Fruit fly (Drosophila melanogaster): ENCODE results near the gene scpr-C.

The scpr-C gene

dm6 chr3R:11225220-11225619 is at the start of gene scpr-C:
Gene scpr-C, plus strand, starts transcription at chr3R:11225520.
- TF ChIP-seq CG17801 (GFP tag; optimal IDR thresholded peaks at IDR 0.05; ENCODE audit: partially characterized antibody) = no peak

- no peak for TF ChIP-seq CG17801 (GFP tag; optimal IDR thresholded peaks at IDR 0.05; ENCODE audit: partially characterized antibody)
These were observed 49.5 kb upstream of the scpr-C start for dm6 chr3R:11175777-11176176.

- no peak for TF ChIP-seq CG17801 (GFP tag; optimal IDR thresholded peaks at IDR 0.05; ENCODE audit: partially characterized antibody)
These were observed 47.7 kb upstream of the scpr-C start for dm6 chr3R:11177579-11177978.

- no peak for TF ChIP-seq CG17801 (GFP tag; optimal IDR thresholded peaks at IDR 0.05; ENCODE audit: partially characterized antibody)
These were observed 47.0 kb upstream of the scpr-C start for dm6 chr3R:11178300-11178699.

- TF ChIP-seq CG17801 (GFP tag; optimal IDR thresholded peaks at IDR 0.05; ENCODE audit: partially characterized antibody) = no peak
These were observed 29.5 kb upstream of the scpr-C start, which contains the start of gene CG18577 for dm6 chr3R:11195792-11196191. Gene CG18577, plus strand, starts transcription at chr3R:11196092.

- peak; percentile 83 for TF ChIP-seq CG17801 (GFP tag; optimal IDR thresholded peaks at IDR 0.05; ENCODE audit: partially characterized antibody)
These were observed 28.5 kb upstream of the scpr-C start for dm6 chr3R:11196648-11197388.

dm6 chr3R:11197389-11197716 is 28.0 kb upstream of the scpr-C start, which contains the start of gene cu:
Gene cu, plus strand, starts transcription at chr3R:11197592.
- TF ChIP-seq CG17801 (GFP tag; optimal IDR thresholded peaks at IDR 0.05; ENCODE audit: partially characterized antibody) = no peak

- peak; percentile 37 for TF ChIP-seq CG17801 (GFP tag; optimal IDR thresholded peaks at IDR 0.05; ENCODE audit: partially characterized antibody)
These were observed 27.3 kb upstream of the scpr-C start for dm6 chr3R:11198062-11198472.

dm6 chr3R:11199227-11199835 is 26.0 kb upstream of the scpr-C start:
- no peak for TF ChIP-seq CG17801 (GFP tag; optimal IDR thresholded peaks at IDR 0.05; ENCODE audit: partially characterized antibody)

dm6 chr3R:11200042-11200884 is 25.1 kb upstream of the scpr-C start:
- TF ChIP-seq CG17801 (GFP tag; optimal IDR thresholded peaks at IDR 0.05; ENCODE audit: partially characterized antibody) = no peak

- TF ChIP-seq CG17801 (GFP tag; optimal IDR thresholded peaks at IDR 0.05; ENCODE audit: partially characterized antibody) = no peak
These were observed 24.4 kb upstream of the scpr-C start for dm6 chr3R:11200885-11201421.

- peak; percentile 1 for TF ChIP-seq CG17801 (GFP tag; optimal IDR thresholded peaks at IDR 0.05; ENCODE audit: partially characterized antibody)
These were observed 16.5 kb upstream of the scpr-C start for dm6 chr3R:11208766-11209331.

- TF ChIP-seq CG17801 (GFP tag; optimal IDR thresholded peaks at IDR 0.05; ENCODE audit: partially characterized antibody) = peak; percentile 62
These were observed 15.4 kb upstream of the scpr-C start, which contains the start of the genes SdhC and Tctp for dm6 chr3R:11209801-11210402. Gene SdhC, minus strand, starts transcription at chr3R:11209849. Gene Tctp, plus strand, starts transcription at chr3R:11210247.

- peak; percentile 65 for TF ChIP-seq CG17801 (GFP tag; optimal IDR thresholded peaks at IDR 0.05; ENCODE audit: partially characterized antibody)
These were observed 13.8 kb upstream of the scpr-C start for dm6 chr3R:11211291-11212061.
